Fruit fly (Drosophila melanogaster) whole organism, embryonic: ENCODE data around the gene ich.

ENCODE experiments used
- Blimp-1 ChIP-seq: fragments of 200-800 bp; sonication (Bioruptor generic); optimal IDR thresholded peaks from 3 replicates; lab custom pipeline; 2018; ENCODE audit warnings: missing biosample characterization, missing genetic modification characterization, mild to moderate bottlenecking, moderate library complexity, missing genetic modification reagents
- CG10321 ChIP-seq: fragments of 200-800 bp; sonication (Bioruptor generic); IDR thresholded peaks from 2 replicates; pipeline ENCODE4 v1.3.6; 2022; ENCODE audit warnings: missing biosample characterization, missing genetic modification characterization
- CG11723 ChIP-seq: fragments of 200-800 bp; sonication (Bioruptor generic); optimal IDR thresholded peaks from 2 replicates; lab custom pipeline; 2017; ENCODE audit warnings: missing biosample characterization, mild to moderate bottlenecking, missing genetic modification characterization
- CG14860 ChIP-seq: fragments of 200-800 bp; sonication (Bioruptor generic); IDR thresholded peaks from 3 replicates; pipeline ENCODE4 v1.3.6; 2022; ENCODE audit warnings: missing biosample characterization, missing genetic modification characterization; ENCODE audit not compliant: partially characterized antibody
- CG15011 ChIP-seq: fragments of 200-800 bp; sonication (Bioruptor generic); optimal IDR thresholded peaks from 3 replicates; lab custom pipeline; 2018; ENCODE audit warnings: missing biosample characterization, mild to moderate bottlenecking, missing genetic modification characterization
- CG15269 ChIP-seq: fragments of 200-800 bp; sonication (Bioruptor generic); optimal IDR thresholded peaks from 2 replicates; lab custom pipeline; 2018; ENCODE audit warnings: missing biosample characterization, mild to moderate bottlenecking, missing genetic modification characterization, moderate library complexity
- CG16815 ChIP-seq: fragments of 200-800 bp; sonication (Bioruptor generic); optimal IDR thresholded peaks from 3 replicates; lab custom pipeline; 2017; ENCODE audit warnings: missing biosample characterization, mild to moderate bottlenecking, missing genetic modification characterization
- CG17359 ChIP-seq: fragments of 200-800 bp; sonication (Bioruptor generic); optimal IDR thresholded peaks from 3 replicates; lab custom pipeline; 2018; ENCODE audit warnings: missing biosample characterization, mild to moderate bottlenecking, missing genetic modification characterization, moderate library complexity
- CG1792 ChIP-seq: fragments of 200-800 bp; sonication (Bioruptor generic); optimal IDR thresholded peaks from 2 replicates; lab custom pipeline; 2016; ENCODE audit warnings: missing biosample characterization, missing genetic modification characterization
- CG2202 ChIP-seq: fragments of 200-800 bp; sonication (Bioruptor generic); optimal IDR thresholded peaks from 2 replicates; lab custom pipeline; 2018; ENCODE audit warnings: missing biosample characterization, mild to moderate bottlenecking, missing genetic modification characterization
- CG2889 ChIP-seq: fragments of 200-800 bp; sonication (Bioruptor generic); IDR thresholded peaks from 3 replicates; pipeline ENCODE4 v1.3.6; 2022; ENCODE audit warnings: missing biosample characterization, missing genetic modification characterization
- CG30403 ChIP-seq: fragments of 200-800 bp; sonication (Bioruptor generic); optimal IDR thresholded peaks from 3 replicates; lab custom pipeline; 2016; ENCODE audit warnings: missing biosample characterization, missing genetic modification characterization
- CG31388 ChIP-seq: fragments of 200-800 bp; sonication (Bioruptor generic); optimal IDR thresholded peaks from 2 replicates; lab custom pipeline; 2016; ENCODE audit warnings: missing biosample characterization, missing genetic modification characterization
- CG32767 ChIP-seq: fragments of 200-800 bp; sonication (Bioruptor generic); IDR thresholded peaks from 2 replicates; pipeline ENCODE4 v1.3.6; 2022; ENCODE audit warnings: missing biosample characterization, missing genetic modification characterization
- CG34224 ChIP-seq: fragments of 200-800 bp; sonication (Bioruptor generic); IDR thresholded peaks from 3 replicates; pipeline ENCODE4 v1.3.6; 2022; ENCODE audit warnings: missing biosample characterization, missing genetic modification characterization; ENCODE audit not compliant: partially characterized antibody
- CG4854 ChIP-seq: fragments of 200-800 bp; sonication (Bioruptor generic); optimal IDR thresholded peaks from 2 replicates; lab custom pipeline; 2016; ENCODE audit warnings: missing biosample characterization, missing genetic modification characterization, inconsistent platforms
- CG6683 ChIP-seq: fragments of 200-800 bp; sonication (Bioruptor generic); optimal IDR thresholded peaks from 2 replicates; lab custom pipeline; 2017; ENCODE audit warnings: missing biosample characterization, mild to moderate bottlenecking, missing genetic modification characterization, missing genetic modification reagents
- CG6765 ChIP-seq: fragments of 200-800 bp; sonication (Bioruptor generic); optimal IDR thresholded peaks from 3 replicates; lab custom pipeline; 2017; ENCODE audit warnings: missing biosample characterization, mild to moderate bottlenecking, missing genetic modification characterization
- CG7963 ChIP-seq: fragments of 200-800 bp; sonication (Bioruptor generic); IDR thresholded peaks from 3 replicates; pipeline ENCODE4 v1.3.6; 2022; ENCODE audit warnings: missing biosample characterization, missing genetic modification characterization; ENCODE audit not compliant: partially characterized antibody
- CG8281 ChIP-seq: fragments of 200-800 bp; sonication (Bioruptor generic); optimal IDR thresholded peaks from 2 replicates; lab custom pipeline; 2018; ENCODE audit warnings: missing biosample characterization, mild to moderate bottlenecking, missing genetic modification characterization, moderate library complexity
- D19A ChIP-seq: fragments of 200-800 bp; optimal IDR thresholded peaks from 3 replicates; lab custom pipeline; 2019; ENCODE audit warnings: missing biosample characterization, mild to moderate bottlenecking, missing genetic modification characterization, moderate library complexity
- Deaf1 ChIP-seq: fragments of 200-800 bp; optimal IDR thresholded peaks from 3 replicates; lab custom pipeline; 2019; ENCODE audit warnings: missing biosample characterization, mild to moderate bottlenecking, missing genetic modification characterization, moderate library complexity
- Dref ChIP-seq: fragments of 200-800 bp; sonication (Bioruptor generic); IDR thresholded peaks from 2 replicates; pipeline ENCODE4 v1.3.6; 2022; ENCODE audit warnings: missing biosample characterization, missing genetic modification characterization
- E2f1 ChIP-seq: fragments of 200-800 bp; sonication (Bioruptor generic); IDR thresholded peaks from 2 replicates; pipeline ENCODE4 v1.3.6; 2022; ENCODE audit warnings: missing biosample characterization, missing genetic modification characterization
- H2.0 ChIP-seq: fragments of 200-800 bp; sonication (Bioruptor generic); IDR thresholded peaks from 2 replicates; pipeline ENCODE4 v1.3.6; 2022; ENCODE audit warnings: missing biosample characterization, missing genetic modification characterization
- HLHmδ ChIP-seq: fragments of 200-800 bp; sonication (Bioruptor generic); optimal IDR thresholded peaks from 2 replicates; lab custom pipeline; 2018; ENCODE audit warnings: missing biosample characterization, mild to moderate bottlenecking, missing genetic modification characterization, moderate library complexity
- Hmr ChIP-seq: fragments of 200-800 bp; sonication (Bioruptor generic); optimal IDR thresholded peaks from 3 replicates; lab custom pipeline; 2017; ENCODE audit warnings: mild to moderate bottlenecking, missing biosample characterization, missing genetic modification reagents, missing genetic modification characterization
- MBD-R2 ChIP-seq: fragments of 200-800 bp; sonication (Bioruptor generic); IDR thresholded peaks from 2 replicates; pipeline ENCODE4 v1.3.6; 2022; ENCODE audit warnings: missing biosample characterization, missing genetic modification characterization
- Meics ChIP-seq: fragments of 200-800 bp; sonication (Bioruptor generic); optimal IDR thresholded peaks from 2 replicates; lab custom pipeline; 2017; ENCODE audit warnings: missing biosample characterization, mild to moderate bottlenecking, missing genetic modification characterization
- Oli ChIP-seq: fragments of 200-800 bp; sonication (Bioruptor generic); optimal IDR thresholded peaks from 2 replicates; lab custom pipeline; 2018; ENCODE audit warnings: missing biosample characterization, mild to moderate bottlenecking, missing genetic modification characterization, moderate library complexity
- Ravus ChIP-seq: fragments of 200-800 bp; sonication (Bioruptor generic); IDR thresholded peaks from 2 replicates; pipeline ENCODE4 v1.3.6; 2022; ENCODE audit warnings: missing biosample characterization, missing genetic modification characterization
- Six4 ChIP-seq: fragments of 200-800 bp; sonication (Bioruptor generic); optimal IDR thresholded peaks from 2 replicates; lab custom pipeline; 2016; ENCODE audit warnings: missing biosample characterization, missing genetic modification characterization
- Sox102F ChIP-seq: fragments of 200-800 bp; sonication (Bioruptor generic); optimal IDR thresholded peaks from 2 replicates; lab custom pipeline; 2018; ENCODE audit warnings: missing biosample characterization, mild to moderate bottlenecking, missing genetic modification characterization, moderate library complexity
- Xrp1 ChIP-seq: fragments of 200-800 bp; sonication (Bioruptor generic); IDR thresholded peaks from 2 replicates; pipeline ENCODE4 v1.3.6; 2022; ENCODE audit warnings: missing biosample characterization, missing genetic modification characterization
- ato ChIP-seq: fragments of 200-800 bp; sonication (Bioruptor generic); IDR thresholded peaks from 2 replicates; pipeline ENCODE4 v1.3.6; 2022; ENCODE audit warnings: missing biosample characterization, missing genetic modification characterization; ENCODE audit not compliant: partially characterized antibody
- cad ChIP-seq: fragments of >200 bp; optimal IDR thresholded peaks from 2 replicates; lab custom pipeline; 2017; ENCODE audit warnings: missing biosample characterization, missing genetic modification characterization
- caup ChIP-seq: fragments of 200-800 bp; sonication (Bioruptor generic); optimal IDR thresholded peaks from 3 replicates; lab custom pipeline; 2017; ENCODE audit warnings: missing biosample characterization, mild to moderate bottlenecking, missing genetic modification characterization, moderate library complexity; ENCODE audit not compliant: severe bottlenecking
- chif ChIP-seq, 2 experiments: fragments of 200-800 bp; sonication (Bioruptor generic); optimal IDR thresholded peaks; 3 replicates each; lab custom pipeline; 2016; ENCODE audit warnings: missing biosample characterization in 2 of 2, missing genetic modification characterization in 2 of 2
- chinmo ChIP-seq: fragments of 200-800 bp; sonication (Bioruptor generic); IDR thresholded peaks from 4 replicates; pipeline ENCODE4 v1.3.6; 2022; ENCODE audit warnings: missing biosample characterization, missing genetic modification characterization; ENCODE audit not compliant: partially characterized antibody
- crc ChIP-seq: fragments of 200-800 bp; sonication (Bioruptor generic); optimal IDR thresholded peaks from 2 replicates; lab custom pipeline; 2016; ENCODE audit warnings: missing biosample characterization, missing genetic modification characterization
- dysf ChIP-seq: fragments of 200-800 bp; sonication (Bioruptor generic); IDR thresholded peaks from 3 replicates; pipeline ENCODE4 v1.3.6; 2022; ENCODE audit warnings: missing biosample characterization, missing genetic modification characterization
- gcm2 ChIP-seq: fragments of 200-800 bp; sonication (Bioruptor generic); optimal IDR thresholded peaks from 2 replicates; lab custom pipeline; 2016; ENCODE audit warnings: missing biosample characterization, missing genetic modification characterization
- ken ChIP-seq: fragments of 200-800 bp; sonication (Bioruptor generic); IDR thresholded peaks from 3 replicates; pipeline ENCODE4 v1.3.6; 2022; ENCODE audit warnings: missing biosample characterization, missing genetic modification characterization
- kni ChIP-seq: fragments of 200-800 bp; sonication (Bioruptor generic); optimal IDR thresholded peaks from 3 replicates; lab custom pipeline; 2017; ENCODE audit warnings: mild to moderate bottlenecking, missing biosample characterization, missing genetic modification reagents, missing genetic modification characterization
- lmd ChIP-seq: fragments of 200-800 bp; sonication (Bioruptor generic); IDR thresholded peaks from 2 replicates; pipeline ENCODE4 v1.3.6; 2022; ENCODE audit warnings: missing biosample characterization, missing genetic modification characterization
- nau ChIP-seq: fragments of 200-800 bp; sonication (Bioruptor generic); optimal IDR thresholded peaks from 3 replicates; lab custom pipeline; 2017; ENCODE audit warnings: missing biosample characterization, mild to moderate bottlenecking, missing genetic modification characterization, missing genetic modification reagents
- peb ChIP-seq: fragments of 200-800 bp; sonication (Bioruptor generic); IDR thresholded peaks from 2 replicates; pipeline ENCODE4 v1.3.6; 2022; ENCODE audit warnings: missing biosample characterization, missing genetic modification characterization
- wek ChIP-seq: fragments of 200-800 bp; sonication (Bioruptor generic); optimal IDR thresholded peaks from 3 replicates; lab custom pipeline; 2018; ENCODE audit warnings: missing biosample characterization, mild to moderate bottlenecking, missing genetic modification characterization, moderate library complexity
- wor ChIP-seq: fragments of 200-800 bp; sonication (Bioruptor generic); IDR thresholded peaks from 2 replicates; pipeline ENCODE4 v1.3.6; 2022; ENCODE audit warnings: missing biosample characterization, missing genetic modification characterization

Gene ich

dm6 chr3R:8920091-8920733 is 42.6 kb downstream of the ich start (continued):
- TF ChIP-seq Six4 = no peak
- no peak for TF ChIP-seq CG7963
- no peak for TF ChIP-seq HLHmδ (GFP tag; lab: Kevin White, UChicago)
- TF ChIP-seq CG10321 (GFP tag; lab: Robert Waterston, UW) = no peak
- TF ChIP-seq MBD-R2 (GFP tag; lab: Robert Waterston, UW) = no peak
- no peak for TF ChIP-seq Sox102F
- TF ChIP-seq Meics (GFP tag; lab: Kevin White, UChicago) = no peak
- TF ChIP-seq Deaf1 (tag; lab: Kevin White, UChicago) = no peak
- TF ChIP-seq peb (GFP tag; lab: Robert Waterston, UW) = peak; percentile 30; the same call in 1 of the 2 replicates
- TF ChIP-seq ato (GFP tag; lab: Robert Waterston, UW) = no peak
- no peak for TF ChIP-seq H2.0 (GFP tag; lab: Robert Waterston, UW)
- no peak for TF ChIP-seq kni (GFP tag; lab: Kevin White, UChicago)
- TF ChIP-seq CG15011 (GFP tag; lab: Kevin White, UChicago) = no peak
- TF ChIP-seq CG34224 (GFP tag; lab: Robert Waterston, UW) = no peak
- TF ChIP-seq wek = no peak
- no peak for TF ChIP-seq CG8281
- TF ChIP-seq CG32767 (GFP tag; lab: Robert Waterston, UW) = no peak
- no peak for TF ChIP-seq caup (GFP tag; lab: Kevin White, UChicago)
- no peak for TF ChIP-seq ken
- TF ChIP-seq D19A (tag; lab: Kevin White, UChicago) = no peak
- TF ChIP-seq Dref = no peak
- no peak for TF ChIP-seq CG2889 (GFP tag; lab: Robert Waterston, UW)
- no peak for TF ChIP-seq CG16815 (GFP tag; lab: Kevin White, UChicago)
- peak; percentile 45 for TF ChIP-seq Blimp-1 (GFP tag; lab: Kevin White, UChicago)
- TF ChIP-seq CG14860 = no peak
- no peak for TF ChIP-seq gcm2 (GFP tag; lab: Kevin White, UChicago)
- TF ChIP-seq Oli (tag; lab: Kevin White, UChicago) = no peak
- no peak for TF ChIP-seq CG6765
- peak in 1 of 2 experiments; percentile 24 for TF ChIP-seq chif (GFP tag; optimal IDR thresholded peaks at IDR 0.05; lab: Kevin White, UChicago)
- no peak for TF ChIP-seq cad (GFP tag; lab: Kevin White, UChicago)
- TF ChIP-seq Xrp1 (GFP tag; lab: Robert Waterston, UW) = peak; percentile 78
- TF ChIP-seq E2f1 (GFP tag; lab: Robert Waterston, UW) = 0 out of 2 replicates have a peak, but pooled peaks have one; percentile 20
- TF ChIP-seq CG17359 (tag; lab: Kevin White, UChicago) = peak; percentile 73
- TF ChIP-seq CG2202 = no peak
- TF ChIP-seq Hmr (GFP tag; lab: Kevin White, UChicago) = no peak
- peak; percentile 32; the same call in 1 of the 3 replicates for TF ChIP-seq dysf (GFP tag; lab: Robert Waterston, UW)
- no peak for TF ChIP-seq CG1792 (GFP tag; lab: Kevin White, UChicago)
- TF ChIP-seq CG31388 = no peak
- TF ChIP-seq CG4854 (GFP tag; lab: Kevin White, UChicago) = no peak
- TF ChIP-seq chinmo (GFP tag; lab: Robert Waterston, UW) = no peak
- no peak for TF ChIP-seq CG15269 (tag; lab: Kevin White, UChicago)
- TF ChIP-seq Ravus (GFP tag; lab: Robert Waterston, UW) = no peak
- TF ChIP-seq CG6683 (GFP tag; lab: Kevin White, UChicago) = no peak
- TF ChIP-seq CG11723 (GFP tag; lab: Kevin White, UChicago) = no peak
- no peak for TF ChIP-seq wor (GFP tag; lab: Robert Waterston, UW)
- no peak for TF ChIP-seq crc (GFP tag; lab: Kevin White, UChicago)
- peak; percentile 2 for TF ChIP-seq CG30403 (GFP tag; lab: Kevin White, UChicago)
- TF ChIP-seq lmd (GFP tag; lab: Robert Waterston, UW) = peak; percentile 32; the same call in 1 of the 2 replicates
- TF ChIP-seq nau (GFP tag; lab: Kevin White, UChicago) = no peak
